Worm (Caenorhabditis elegans) whole organism, late embryonic: ENCODE measurements around the gene msp-74.
A peak's percentile ranks its signal among the peaks of the same experiment; 100 is the strongest.

Experiments
- K02D7.2 ChIP-seq: sonication (generic microtip); optimal IDR thresholded peaks from 2 replicates; lab custom pipeline; 2017; ENCODE audit warnings: mild to moderate bottlenecking, missing genetic modification characterization, missing compliant biosample characterization
- T23F11.4 ChIP-seq: fragments of 200-800 bp; sonication (Bioruptor generic); optimal IDR thresholded peaks from 2 replicates; lab custom pipeline; 2018; ENCODE audit warnings: mild to moderate bottlenecking, missing genetic modification characterization, missing compliant biosample characterization
- Y22D7AL.16 ChIP-seq: sonication (generic microtip); optimal IDR thresholded peaks from 2 replicates; lab custom pipeline; 2016; ENCODE audit warnings: missing genetic modification characterization, missing compliant biosample characterization
- ahr-1 ChIP-seq: sonication (generic microtip); optimal IDR thresholded peaks from 2 replicates; lab custom pipeline; 2016; ENCODE audit warnings: missing genetic modification characterization, missing compliant biosample characterization
- ceh-18 ChIP-seq: sonication (generic microtip); optimal IDR thresholded peaks from 2 replicates; lab custom pipeline; 2016; ENCODE audit warnings: missing genetic modification characterization, missing compliant biosample characterization
- ceh-2 ChIP-seq: sonication (generic microtip); optimal IDR thresholded peaks from 2 replicates; lab custom pipeline; 2016; ENCODE audit warnings: missing genotype, missing genetic modification characterization, missing compliant biosample characterization
- ceh-30 ChIP-seq: fragments of 150-350 bp; optimal IDR thresholded peaks from 2 replicates; lab custom pipeline; 2014; ENCODE audit warnings: missing biosample characterization, missing genetic modification characterization
- ceh-31 ChIP-seq: sonication (generic microtip); optimal IDR thresholded peaks from 2 replicates; lab custom pipeline; 2016; ENCODE audit warnings: missing genetic modification characterization, missing compliant biosample characterization
- ceh-34 ChIP-seq: sonication (generic microtip); optimal IDR thresholded peaks from 2 replicates; lab custom pipeline; 2016; ENCODE audit warnings: mild to moderate bottlenecking, missing genetic modification characterization, missing compliant biosample characterization
- ceh-45 ChIP-seq: fragments of 200-800 bp; sonication (Bioruptor generic); IDR thresholded peaks from 2 replicates; pipeline ENCODE4 v1.3.6; 2022; ENCODE audit warnings: missing genetic modification reagents, missing genetic modification characterization, missing compliant biosample characterization
- ceh-48 ChIP-seq: sonication (generic microtip); optimal IDR thresholded peaks from 2 replicates; lab custom pipeline; 2016; ENCODE audit warnings: missing genetic modification characterization, inconsistent platforms, missing compliant biosample characterization
- ceh-6 ChIP-seq: fragments of 200-800 bp; sonication (Bioruptor generic); optimal IDR thresholded peaks from 2 replicates; lab custom pipeline; 2018; ENCODE audit warnings: mild to moderate bottlenecking, missing genetic modification characterization, missing compliant biosample characterization
- dmd-4 ChIP-seq: sonication (generic microtip); optimal IDR thresholded peaks from 2 replicates; lab custom pipeline; 2016; ENCODE audit warnings: borderline replicate concordance, missing genetic modification characterization, missing compliant biosample characterization
- dve-1 ChIP-seq: sonication (generic microtip); optimal IDR thresholded peaks from 2 replicates; lab custom pipeline; 2017; ENCODE audit warnings: antibody characterized with exemption, mild to moderate bottlenecking, missing genetic modification characterization, missing compliant biosample characterization
- elt-2 ChIP-seq: sonication (generic microtip); optimal IDR thresholded peaks from 2 replicates; lab custom pipeline; 2016; ENCODE audit warnings: missing genetic modification reagents, missing genetic modification characterization, missing compliant biosample characterization
- elt-4 ChIP-seq: sonication (generic microtip); optimal IDR thresholded peaks from 2 replicates; lab custom pipeline; 2016; ENCODE audit warnings: missing genetic modification characterization, missing compliant biosample characterization
- fkh-10 ChIP-seq: fragments of 150-350 bp; optimal IDR thresholded peaks from 2 replicates; lab custom pipeline; 2014; ENCODE audit warnings: missing biosample characterization, missing genetic modification reagents, missing genetic modification characterization
- fkh-6 ChIP-seq: sonication (generic microtip); optimal IDR thresholded peaks from 2 replicates; lab custom pipeline; 2016; ENCODE audit warnings: missing genetic modification characterization, missing compliant biosample characterization
- gmeb-2 ChIP-seq: sonication (generic microtip); optimal IDR thresholded peaks from 2 replicates; lab custom pipeline; 2016; ENCODE audit warnings: missing genetic modification characterization, inconsistent platforms, missing compliant biosample characterization
- hlh-6 ChIP-seq: sonication (generic microtip); optimal IDR thresholded peaks from 2 replicates; lab custom pipeline; 2016; ENCODE audit warnings: missing genotype, missing genetic modification characterization, missing compliant biosample characterization
- lim-6 ChIP-seq: sonication (generic microtip); optimal IDR thresholded peaks from 2 replicates; lab custom pipeline; 2016; ENCODE audit warnings: missing genetic modification characterization, missing compliant biosample characterization
- lin-11 ChIP-seq: fragments of 200-800 bp; sonication (Bioruptor generic); optimal IDR thresholded peaks from 2 replicates; lab custom pipeline; 2018; ENCODE audit warnings: mild to moderate bottlenecking, missing genetic modification characterization, missing compliant biosample characterization
- nfya-1 ChIP-seq: sonication (generic microtip); optimal IDR thresholded peaks from 2 replicates; lab custom pipeline; 2017; ENCODE audit warnings: missing genetic modification characterization, mild to moderate bottlenecking, missing compliant biosample characterization, antibody characterized with exemption, moderate library complexity
- nhr-11 ChIP-seq: fragments of 150-350 bp; optimal IDR thresholded peaks from 2 replicates; lab custom pipeline; 2014; ENCODE audit warnings: missing biosample characterization, missing genetic modification characterization
- odd-2 ChIP-seq: sonication (generic microtip); optimal IDR thresholded peaks from 2 replicates; lab custom pipeline; 2017; ENCODE audit warnings: antibody characterized with exemption, mild to moderate bottlenecking, missing genetic modification characterization, missing compliant biosample characterization
- pag-3 ChIP-seq: sonication (generic microtip); optimal IDR thresholded peaks from 2 replicates; lab custom pipeline; 2016; ENCODE audit warnings: missing compliant biosample characterization, missing genetic modification characterization, borderline replicate concordance
- pqm-1 ChIP-seq: sonication (generic microtip); optimal IDR thresholded peaks from 2 replicates; lab custom pipeline; 2016; ENCODE audit warnings: missing genetic modification characterization, missing compliant biosample characterization
- pros-1 ChIP-seq: fragments of 150-350 bp; optimal IDR thresholded peaks from 2 replicates; lab custom pipeline; 2014; ENCODE audit warnings: missing biosample characterization, missing genetic modification reagents, missing genetic modification characterization
- ref-2 ChIP-seq: sonication (generic microtip); optimal IDR thresholded peaks from 2 replicates; lab custom pipeline; 2016; ENCODE audit warnings: missing genetic modification characterization, missing compliant biosample characterization
- rnt-1 ChIP-seq: sonication (generic microtip); optimal IDR thresholded peaks from 2 replicates; lab custom pipeline; 2016; ENCODE audit warnings: missing genetic modification characterization, missing compliant biosample characterization
- sox-4 ChIP-seq: sonication (generic microtip); optimal IDR thresholded peaks from 2 replicates; lab custom pipeline; 2017; ENCODE audit warnings: mild to moderate bottlenecking, missing genetic modification characterization, inconsistent platforms, missing compliant biosample characterization
- syd-9 ChIP-seq: sonication (generic microtip); optimal IDR thresholded peaks from 2 replicates; lab custom pipeline; 2016; ENCODE audit warnings: mild to moderate bottlenecking, missing genetic modification characterization, moderate library complexity, missing compliant biosample characterization
- tbx-2 ChIP-seq: sonication (generic microtip); optimal IDR thresholded peaks from 2 replicates; lab custom pipeline; 2016; ENCODE audit warnings: missing genetic modification characterization, missing compliant biosample characterization
- tbx-7 ChIP-seq: sonication (generic microtip); optimal IDR thresholded peaks from 2 replicates; lab custom pipeline; 2016; ENCODE audit warnings: missing genotype, missing genetic modification characterization, missing compliant biosample characterization
- unc-42 ChIP-seq: sonication (generic microtip); optimal IDR thresholded peaks from 2 replicates; lab custom pipeline; 2016; ENCODE audit warnings: missing genotype, missing genetic modification characterization, missing compliant biosample characterization
- unc-55 ChIP-seq: sonication (generic microtip); optimal IDR thresholded peaks from 2 replicates; lab custom pipeline; 2017; ENCODE audit warnings: missing biosample characterization, missing genetic modification reagents, missing genetic modification characterization

Gene msp-74

ce11 chrII:5150829-5151228 lies 35.7 kb upstream of the msp-74 start, which contains the start of gene srb-16:
Gene srb-16, minus strand, starts transcription at chrII:5150929.
- TF ChIP-seq ceh-31 (tag; lab: Kevin White, UChicago) (no peak), ref-2 (tag; lab: Kevin White, UChicago) (no peak), ceh-6 (GFP tag; lab: Kevin White, UChicago) (no peak), ceh-18 (no peak), lim-6 (tag; lab: Kevin White, UChicago) (no peak), dmd-4 (no peak), ceh-48 (tag; lab: Kevin White, UChicago) (no peak), syd-9 (tag; lab: Kevin White, UChicago) (no peak), ceh-2 (tag; lab: Kevin White, UChicago) (no peak), pqm-1 (tag; lab: Kevin White, UChicago) (no peak), fkh-10 (GFP tag; lab: Kevin White, UChicago) (no peak), tbx-7 (no peak), unc-42 (tag; lab: Kevin White, UChicago) (no peak), hlh-6 (tag; lab: Kevin White, UChicago) (no peak), dve-1 (no peak)

- TF ChIP-seq ceh-34 (no peak), ceh-48 (tag; lab: Kevin White, UChicago) (no peak), Y22D7AL.16 (tag; lab: Kevin White, UChicago) (no peak), unc-55 (no peak), elt-4 (tag; lab: Kevin White, UChicago) (no peak), lin-11 (no peak), ahr-1 (tag; lab: Kevin White, UChicago) (no peak), fkh-6 (no peak), hlh-6 (tag; lab: Kevin White, UChicago) (no peak), unc-42 (tag; lab: Kevin White, UChicago) (no peak), ceh-30 (tag; lab: Kevin White, UChicago) (no peak), lim-6 (tag; lab: Kevin White, UChicago) (no peak)
These were observed 33.2 kb upstream of the msp-74 start, which contains the start of gene F58A6.5 for ce11 chrII:5148349-5148748. Gene F58A6.5, minus strand, starts transcription at chrII:5148449.

- TF ChIP-seq T23F11.4 (GFP tag; lab: Kevin White, UChicago) (no peak), pag-3 (tag; lab: Kevin White, UChicago) (no peak), ceh-45 (no peak), fkh-10 (GFP tag; lab: Kevin White, UChicago) (no peak), rnt-1 (tag; lab: Kevin White, UChicago) (no peak), nfya-1 (no peak), sox-4 (no peak), nhr-11 (tag; lab: Kevin White, UChicago) (no peak), K02D7.2 (no peak), gmeb-2 (tag; lab: Kevin White, UChicago) (no peak), pros-1 (no peak), unc-55 (no peak), odd-2 (no peak), tbx-2 (tag; lab: Kevin White, UChicago) (no peak), ahr-1 (tag; lab: Kevin White, UChicago) (no peak), dmd-4 (no peak)
These were observed 27.5 kb upstream of the msp-74 start, which contains the start of gene F58A6.1 for ce11 chrII:5142619-5143018. Gene F58A6.1, plus strand, starts transcription at chrII:5142919.

ce11 chrII:5141945-5142514 lies 26.9 kb upstream of the msp-74 start, which contains the start of gene nas-29:
Gene nas-29, minus strand, starts transcription at chrII:5142036.
- peak; percentile 65 for TF ChIP-seq elt-2
- no peak for TF ChIP-seq dve-1
